Worm (Caenorhabditis elegans) whole organism, L3 larva: ENCODE measurements around the gene npp-25.

ENCODE experiments used
- R02D3.7 ChIP-seq: fragments of 150-350 bp; optimal IDR thresholded peaks from 2 replicates; lab custom pipeline; 2014; ENCODE audit warnings: missing biosample characterization, missing genetic modification characterization
- aly-2 ChIP-seq: fragments of 150-350 bp; optimal IDR thresholded peaks from 2 replicates; lab custom pipeline; 2014; ENCODE audit warnings: missing biosample characterization, missing genetic modification characterization
- ama-1 ChIP-seq: fragments of 150-350 bp; optimal IDR thresholded peaks from 2 replicates; lab custom pipeline; 2018
- ceh-28 ChIP-seq: fragments of 150-350 bp; optimal IDR thresholded peaks from 2 replicates; lab custom pipeline; 2014; ENCODE audit warnings: missing biosample characterization, missing genetic modification reagents, missing genetic modification characterization
- ceh-82 ChIP-seq: fragments of 150-350 bp; optimal IDR thresholded peaks from 2 replicates; lab custom pipeline; 2014; ENCODE audit warnings: missing biosample characterization, missing genetic modification characterization
- ceh-9 ChIP-seq: sonication (generic microtip); optimal IDR thresholded peaks from 2 replicates; lab custom pipeline; 2018; ENCODE audit warnings: missing biosample characterization, missing genetic modification characterization
- daf-12 ChIP-seq: fragments of 150-350 bp; optimal IDR thresholded peaks from 2 replicates; lab custom pipeline; 2014; ENCODE audit warnings: missing biosample characterization, missing genetic modification reagents, missing genetic modification characterization
- egl-27 ChIP-seq: sonication (generic microtip); optimal IDR thresholded peaks from 4 replicates; lab custom pipeline; 2017; ENCODE audit warnings: missing biosample characterization, missing genetic modification reagents, missing genetic modification characterization
- egl-5 ChIP-seq: fragments of 150-350 bp; optimal IDR thresholded peaks from 2 replicates; lab custom pipeline; 2017; ENCODE audit warnings: missing biosample characterization, missing genetic modification reagents, missing genetic modification characterization, inconsistent platforms
- elt-1 ChIP-seq: fragments of 150-350 bp; optimal IDR thresholded peaks from 2 replicates; lab custom pipeline; 2014; ENCODE audit warnings: missing biosample characterization, missing genetic modification characterization
- elt-2 ChIP-seq: sonication (generic microtip); optimal IDR thresholded peaks from 2 replicates; lab custom pipeline; 2016; ENCODE audit warnings: missing genetic modification reagents, mild to moderate bottlenecking, missing genetic modification characterization, missing compliant biosample characterization
- elt-3 ChIP-seq, 3 experiments: fragments of 150-350 bp in 1 of 3; sonication (generic microtip) in 2 of 3; optimal IDR thresholded peaks; 2 replicates in 2 of 3; 4 replicates in 1 of 3; lab custom pipeline; 2014 to 2017; ENCODE audit warnings: missing biosample characterization in 3 of 3, missing genetic modification characterization in 3 of 3
- eor-1 ChIP-seq, 2 experiments: fragments of 150-350 bp; optimal IDR thresholded peaks; 2 replicates each; lab custom pipeline; 2014 to 2018; ENCODE audit warnings: missing biosample characterization in 2 of 2, missing genetic modification characterization in 2 of 2
- fkh-2 ChIP-seq: fragments of 150-350 bp; optimal IDR thresholded peaks from 2 replicates; lab custom pipeline; 2014; ENCODE audit warnings: missing biosample characterization, missing genetic modification reagents, missing genetic modification characterization
- fos-1 ChIP-seq: fragments of 150-350 bp; optimal IDR thresholded peaks from 2 replicates; lab custom pipeline; 2014; ENCODE audit warnings: missing biosample characterization, missing genetic modification characterization
- jun-1 ChIP-seq: fragments of 150-350 bp; optimal IDR thresholded peaks from 2 replicates; lab custom pipeline; 2014; ENCODE audit warnings: missing biosample characterization, missing genetic modification reagents, missing genetic modification characterization
- lin-15B ChIP-seq: fragments of 150-350 bp; optimal IDR thresholded peaks from 2 replicates; lab custom pipeline; 2014; ENCODE audit warnings: missing biosample characterization, missing genetic modification characterization
- nhr-12 ChIP-seq: fragments of 150-350 bp; optimal IDR thresholded peaks from 2 replicates; lab custom pipeline; 2014; ENCODE audit warnings: missing biosample characterization, missing genetic modification characterization
- nhr-23 ChIP-seq: fragments of 150-350 bp; optimal IDR thresholded peaks from 2 replicates; lab custom pipeline; 2014; ENCODE audit warnings: missing biosample characterization, missing genetic modification reagents, missing genetic modification characterization
- nhr-237 ChIP-seq: fragments of 150-350 bp; optimal IDR thresholded peaks from 2 replicates; lab custom pipeline; 2014; ENCODE audit warnings: missing biosample characterization, missing genetic modification characterization
- nhr-28 ChIP-seq: fragments of 150-350 bp; optimal IDR thresholded peaks from 2 replicates; lab custom pipeline; 2014; ENCODE audit warnings: missing biosample characterization, missing genetic modification characterization
- nhr-43 ChIP-seq: sonication (generic microtip); optimal IDR thresholded peaks from 2 replicates; lab custom pipeline; 2016; ENCODE audit warnings: mild to moderate bottlenecking, missing genetic modification characterization, missing compliant biosample characterization; ENCODE audit not compliant: poor library complexity, severe bottlenecking
- nhr-67 ChIP-seq: fragments of 150-350 bp; optimal IDR thresholded peaks from 2 replicates; lab custom pipeline; 2014; ENCODE audit warnings: missing biosample characterization, missing genetic modification characterization
- nhr-76 ChIP-seq: fragments of 150-350 bp; sonication (generic microtip); optimal IDR thresholded peaks from 5 replicates; lab custom pipeline; 2014; ENCODE audit warnings: missing biosample characterization, missing genetic modification characterization
- pha-4 ChIP-seq: fragments of 150-350 bp; optimal IDR thresholded peaks from 2 replicates; lab custom pipeline; 2014; ENCODE audit warnings: missing biosample characterization, missing genetic modification reagents, missing genetic modification characterization
- pqm-1 ChIP-seq: fragments of 150-350 bp; optimal IDR thresholded peaks from 2 replicates; lab custom pipeline; 2017; ENCODE audit warnings: missing biosample characterization, missing genetic modification characterization, inconsistent platforms
- unc-62 ChIP-seq: fragments of 150-350 bp; sonication (generic microtip); optimal IDR thresholded peaks from 4 replicates; lab custom pipeline; 2014; ENCODE audit warnings: missing biosample characterization, missing genetic modification reagents, missing genetic modification characterization
- zag-1 ChIP-seq: fragments of 150-350 bp; optimal IDR thresholded peaks from 2 replicates; lab custom pipeline; 2014; ENCODE audit warnings: missing biosample characterization, missing genetic modification characterization
- ztf-11 ChIP-seq: fragments of 150-350 bp; optimal IDR thresholded peaks from 2 replicates; lab custom pipeline; 2014; ENCODE audit warnings: missing biosample characterization, missing genetic modification characterization
- ztf-4 ChIP-seq: fragments of 150-350 bp; optimal IDR thresholded peaks from 2 replicates; lab custom pipeline; 2014; ENCODE audit warnings: missing biosample characterization, missing genetic modification characterization

The npp-25 gene

DNA sequence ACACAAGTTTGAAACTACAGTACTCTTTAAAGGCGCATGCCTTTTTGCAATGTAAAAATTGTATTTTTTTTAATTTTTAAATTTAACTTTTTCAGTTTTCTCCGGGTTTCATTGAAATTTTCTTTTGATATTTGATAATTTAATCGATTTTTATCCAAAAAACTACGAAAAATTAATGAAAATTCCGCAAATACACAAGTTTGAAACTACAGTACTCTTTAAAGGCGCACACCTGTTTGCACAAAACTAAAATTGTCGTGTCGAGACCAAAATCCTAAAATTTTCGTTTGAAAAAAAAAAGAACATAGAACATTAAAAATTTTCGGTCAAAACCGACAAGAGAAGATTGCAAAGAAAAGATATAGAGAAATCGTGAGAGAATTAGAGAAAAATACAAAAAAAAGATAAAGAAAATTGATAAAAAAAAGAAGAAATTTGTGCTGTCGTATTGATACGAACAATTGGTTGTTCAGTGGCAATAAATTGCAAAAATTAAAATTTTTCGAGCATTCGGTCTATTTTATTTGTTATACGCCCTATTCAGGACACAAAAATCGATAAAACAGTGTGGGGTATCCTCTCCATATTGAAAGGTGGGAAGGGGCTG, 41.7 kb upstream of the npp-25 start:
- peak; percentile 28 for TF ChIP-seq pha-4
- no peak for TF ChIP-seq aly-2 (tag; lab: Kevin White, UChicago)
- no peak for TF ChIP-seq elt-1 (tag; lab: Kevin White, UChicago)
- no peak for TF ChIP-seq ztf-4 (tag; lab: Kevin White, UChicago)
- peak; percentile 43 for TF ChIP-seq pqm-1 (tag; lab: Kevin White, UChicago)
- no peak for TF ChIP-seq ceh-82 (tag; lab: Kevin White, UChicago)
- peak; percentile 82 for TF ChIP-seq elt-2 (tag; lab: Kevin White, UChicago)

DNA sequence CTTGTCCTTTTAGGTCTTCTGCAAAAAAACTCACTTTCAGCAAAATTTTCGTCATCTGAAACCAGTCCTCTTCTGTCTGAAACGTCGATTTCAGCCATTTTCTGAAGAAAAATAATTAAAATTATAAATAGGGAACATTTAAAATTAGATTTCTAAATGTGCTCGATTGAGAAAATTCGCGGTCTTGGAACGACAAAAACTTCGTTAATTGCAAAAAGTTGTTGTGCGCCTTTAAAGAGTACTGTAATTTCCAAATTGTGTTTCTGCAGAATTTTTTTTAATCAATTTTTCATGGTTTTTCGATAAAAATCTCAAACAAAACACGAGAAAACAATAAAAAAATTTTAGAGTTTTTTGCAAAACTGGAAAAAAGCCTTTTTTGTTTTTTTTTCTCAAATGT, 41.1 kb upstream of the npp-25 start, which contains the start of gene ttm-1:
TSS of gene ttm-1 (minus strand) at position 101 of the 400 bp plus-strand sequence.
- TF ChIP-seq R02D3.7 (tag; lab: Kevin White, UChicago) (no peak), fkh-2 (no peak), ceh-9 (tag; lab: Kevin White, UChicago) (no peak), pha-4 (no peak), lin-15B (tag; lab: Kevin White, UChicago) (no peak)

ce11 chrIII:12960705-12961104, 34.9 kb upstream of the npp-25 start:
- TF ChIP-seq ztf-4 (tag; lab: Kevin White, UChicago) (no peak), elt-2 (tag; lab: Kevin White, UChicago) (peak; percentile 81), pha-4 (peak; percentile 52), nhr-76 (tag; lab: Kevin White, UChicago) (no peak), nhr-23 (tag; lab: Kevin White, UChicago) (no peak), jun-1 (tag; lab: Kevin White, UChicago) (peak; percentile 18), nhr-12 (tag; lab: Kevin White, UChicago) (no peak), ceh-28 (tag; lab: Kevin White, UChicago) (no peak), ztf-11 (tag; lab: Kevin White, UChicago) (no peak), pqm-1 (tag; lab: Kevin White, UChicago) (peak; percentile 60), nhr-43 (tag; lab: Kevin White, UChicago) (no peak), ama-1 (lab: Kevin White, UChicago) (no peak)

DNA sequence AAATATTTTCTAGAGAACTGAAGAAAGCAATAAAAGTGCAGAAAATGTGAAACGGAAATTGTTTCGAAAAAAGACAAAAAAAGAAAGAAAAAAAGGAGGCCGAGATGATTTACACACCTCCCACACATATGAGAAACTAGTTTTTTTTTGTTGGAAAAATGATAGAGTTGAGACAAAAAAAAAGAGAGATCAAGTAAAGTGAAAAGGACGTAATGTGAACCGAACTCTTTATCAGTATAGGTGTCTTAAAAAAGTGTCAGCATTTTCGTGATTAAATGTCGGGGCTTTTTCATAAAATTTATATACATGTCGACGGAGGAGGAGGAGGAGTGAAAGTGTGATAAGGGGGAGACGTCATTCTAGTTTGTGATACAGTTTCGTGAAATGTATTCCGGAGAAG, 33.5 kb upstream of the npp-25 start:
- peak; percentile 90 for TF ChIP-seq elt-2 (tag; lab: Kevin White, UChicago)
- no peak for TF ChIP-seq nhr-43 (tag; lab: Kevin White, UChicago)
- peak; percentile 39 for TF ChIP-seq pqm-1 (tag; lab: Kevin White, UChicago)
- no peak for TF ChIP-seq egl-27 (tag; lab: Kevin White, UChicago)
- peak; percentile 42 for TF ChIP-seq jun-1 (tag; lab: Kevin White, UChicago)
- TF ChIP-seq ceh-82 (tag; lab: Kevin White, UChicago) = no peak
- TF ChIP-seq nhr-28 (tag; lab: Kevin White, UChicago) = no peak
- no peak for TF ChIP-seq ceh-28 (tag; lab: Kevin White, UChicago)
- TF ChIP-seq daf-12 = no peak

- no peak for TF ChIP-seq nhr-237 (tag; lab: Kevin White, UChicago)
- TF ChIP-seq ceh-28 (tag; lab: Kevin White, UChicago) = peak; percentile 98
Observed at ce11 chrIII:12952615-12953014, 26.8 kb upstream of the npp-25 start.

DNA sequence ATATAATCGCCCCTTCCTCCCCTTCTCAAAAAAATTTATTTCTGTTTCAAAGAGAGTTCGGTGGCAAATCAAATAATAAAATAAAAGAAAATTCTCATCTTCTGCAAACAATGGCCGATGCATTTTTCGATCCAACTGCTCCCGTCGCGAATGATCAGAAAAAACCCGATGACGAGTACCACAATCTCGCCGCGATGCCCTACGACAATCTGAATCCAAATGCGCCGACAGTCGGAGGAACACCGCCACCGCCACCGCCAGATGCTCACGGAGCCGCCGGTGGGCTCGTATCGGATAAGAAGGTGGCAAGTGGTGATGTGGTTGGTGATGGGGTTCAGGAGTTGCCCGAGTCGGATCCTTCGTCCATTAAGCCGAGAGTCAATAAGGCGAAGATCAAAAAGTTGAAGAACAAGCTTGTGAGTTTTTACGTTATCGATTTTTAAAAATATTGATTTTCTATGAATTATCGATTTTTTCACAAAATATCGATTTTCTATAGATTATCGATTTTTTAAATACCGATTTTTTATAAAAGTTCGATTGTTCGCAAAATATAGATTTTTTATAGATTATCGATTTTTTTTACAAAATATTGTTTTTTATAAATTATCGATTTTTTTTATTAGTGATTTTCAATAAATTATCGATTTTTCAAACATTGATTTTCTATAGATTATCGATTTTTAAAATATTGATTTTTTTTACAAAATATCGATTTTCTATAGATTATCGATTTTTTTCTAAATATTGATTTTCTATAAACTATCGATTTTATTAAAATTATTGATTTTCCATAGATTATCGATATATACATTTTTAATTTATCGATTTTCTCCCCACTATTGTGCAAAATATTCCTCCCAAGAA, 25.8 kb upstream of the npp-25 start, which contains the start of gene Y39E4A.1:
TSS of gene Y39E4A.1 (plus strand) at position 51 of the 867 bp plus-strand sequence.
- TF ChIP-seq egl-5 = no peak
- TF ChIP-seq daf-12 = no peak
- TF ChIP-seq nhr-67 (tag; lab: Kevin White, UChicago) = no peak
- TF ChIP-seq lin-15B (tag; lab: Kevin White, UChicago) = no peak
- peak; percentile 99 for TF ChIP-seq ceh-28 (tag; lab: Kevin White, UChicago)

DNA sequence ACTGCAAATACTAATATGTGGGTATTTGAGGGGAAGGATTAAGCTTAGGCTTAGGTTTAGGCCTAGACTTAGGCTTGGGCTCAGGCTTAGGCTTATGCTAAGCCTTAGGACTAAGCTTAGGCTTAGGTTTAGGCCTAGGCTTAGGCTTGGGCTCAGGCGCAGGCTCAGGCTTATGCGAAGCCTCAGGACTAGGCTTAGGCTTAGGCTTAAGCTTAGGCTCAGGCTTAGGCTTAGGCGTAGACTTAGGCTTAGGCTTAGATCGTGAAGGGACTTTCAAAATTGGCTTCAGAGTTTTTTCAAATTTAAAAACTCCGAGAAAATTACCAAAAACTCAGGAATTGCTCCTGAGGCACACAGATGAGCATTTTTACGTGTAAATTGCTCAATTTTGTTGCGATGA, 19.3 kb upstream of the npp-25 start:
- TF ChIP-seq zag-1 = no peak
- TF ChIP-seq elt-3 (tag; optimal IDR thresholded peaks at IDR 0.05; lab: Kevin White, UChicago) = no peak
- TF ChIP-seq egl-27 (tag; lab: Kevin White, UChicago) = no peak
- no peak for TF ChIP-seq eor-1 (tag; optimal IDR thresholded peaks at IDR 0.05; lab: Kevin White, UChicago)
- TF ChIP-seq fos-1 (tag; lab: Kevin White, UChicago) = no peak
- no peak for TF ChIP-seq ztf-11 (tag; lab: Kevin White, UChicago)
- no peak for TF ChIP-seq unc-62 (GFP tag; lab: Kevin White, UChicago)
- no peak for TF ChIP-seq egl-5
